Fruit fly (Drosophila melanogaster) whole organism, embryonic: Measurements from ENCODE around the gene CG43121.
A peak's percentile ranks its signal among the peaks of the same experiment; 100 is the strongest.

Experiments used
- CG10274 ChIP-seq: fragments of 200-800 bp; sonication (Bioruptor generic); optimal IDR thresholded peaks from 3 replicates; lab custom pipeline; 2017; ENCODE audit warnings: missing biosample characterization, mild to moderate bottlenecking, missing genetic modification characterization
- CG10959 ChIP-seq: fragments of 200-800 bp; sonication (Bioruptor generic); IDR thresholded peaks from 2 replicates; pipeline ENCODE4 v1.3.6; 2022; ENCODE audit warnings: missing biosample characterization, missing genetic modification characterization
- CG11504 ChIP-seq: fragments of 200-800 bp; sonication (Bioruptor generic); optimal IDR thresholded peaks from 3 replicates; lab custom pipeline; 2019; ENCODE audit warnings: missing biosample characterization, mild to moderate bottlenecking, missing genetic modification characterization, moderate library complexity
- CG1233 ChIP-seq: fragments of 200-800 bp; sonication (Bioruptor generic); optimal IDR thresholded peaks from 4 replicates; lab custom pipeline; 2018; ENCODE audit warnings: missing biosample characterization, mild to moderate bottlenecking, missing genetic modification characterization
- CG13287 ChIP-seq: fragments of 200-800 bp; sonication (Bioruptor generic); IDR thresholded peaks from 2 replicates; pipeline ENCODE4 v1.3.6; 2022; ENCODE audit warnings: missing biosample characterization, missing genetic modification characterization; ENCODE audit not compliant: partially characterized antibody
- CG13296 ChIP-seq: fragments of 200-800 bp; sonication (Bioruptor generic); optimal IDR thresholded peaks from 3 replicates; lab custom pipeline; 2018; ENCODE audit warnings: missing biosample characterization, mild to moderate bottlenecking, missing genetic modification characterization
- CG14965 ChIP-seq: fragments of 200-800 bp; sonication (Bioruptor generic); optimal IDR thresholded peaks from 2 replicates; lab custom pipeline; 2016; ENCODE audit warnings: missing biosample characterization, missing genetic modification characterization, borderline replicate concordance
- CG15269 ChIP-seq: fragments of 200-800 bp; sonication (Bioruptor generic); optimal IDR thresholded peaks from 2 replicates; lab custom pipeline; 2018; ENCODE audit warnings: missing biosample characterization, mild to moderate bottlenecking, missing genetic modification characterization, moderate library complexity
- CG17359 ChIP-seq: fragments of 200-800 bp; sonication (Bioruptor generic); optimal IDR thresholded peaks from 3 replicates; lab custom pipeline; 2018; ENCODE audit warnings: missing biosample characterization, mild to moderate bottlenecking, missing genetic modification characterization, moderate library complexity
- CG18011 ChIP-seq: fragments of 200-800 bp; sonication (Bioruptor generic); optimal IDR thresholded peaks from 2 replicates; lab custom pipeline; 2017; ENCODE audit warnings: missing biosample characterization, missing genetic modification characterization, mild to moderate bottlenecking, moderate library complexity, missing genotype
- CG2199 ChIP-seq: fragments of 200-800 bp; sonication (Bioruptor generic); IDR thresholded peaks from 3 replicates; pipeline ENCODE4 v1.3.6; 2022; ENCODE audit warnings: missing biosample characterization, missing genetic modification characterization
- CG2678 ChIP-seq: fragments of 200-800 bp; sonication (Bioruptor generic); optimal IDR thresholded peaks from 3 replicates; lab custom pipeline; 2019; ENCODE audit warnings: missing biosample characterization, mild to moderate bottlenecking, missing genetic modification characterization, moderate library complexity
- CG2875 ChIP-seq: fragments of 200-800 bp; sonication (Bioruptor generic); optimal IDR thresholded peaks from 2 replicates; lab custom pipeline; 2017; ENCODE audit warnings: missing biosample characterization, mild to moderate bottlenecking, missing genetic modification characterization, missing genetic modification reagents
- CG32772 ChIP-seq: fragments of 200-800 bp; sonication (Bioruptor generic); IDR thresholded peaks from 2 replicates; pipeline ENCODE4 v1.3.6; 2022; ENCODE audit warnings: missing biosample characterization, missing genetic modification characterization
- CG33557 ChIP-seq: fragments of 200-800 bp; sonication (Bioruptor generic); optimal IDR thresholded peaks from 2 replicates; lab custom pipeline; 2019; ENCODE audit warnings: missing biosample characterization, mild to moderate bottlenecking, missing genetic modification characterization, moderate library complexity
- CG3726 ChIP-seq: fragments of 200-800 bp; sonication (Bioruptor generic); IDR thresholded peaks from 3 replicates; pipeline ENCODE4, ENCODE4 v1.3.6; 2022; ENCODE audit warnings: missing biosample characterization, missing genetic modification characterization
- CG5180 ChIP-seq: fragments of 200-800 bp; sonication (Bioruptor generic); optimal IDR thresholded peaks from 3 replicates; lab custom pipeline; 2017; ENCODE audit warnings: missing biosample characterization, missing genetic modification characterization, mild to moderate bottlenecking, moderate library complexity, missing genetic modification reagents
- Chrac-16 ChIP-seq: fragments of 200-800 bp; sonication (Bioruptor generic); optimal IDR thresholded peaks from 3 replicates; lab custom pipeline; 2016; ENCODE audit warnings: missing biosample characterization, missing genetic modification characterization
- Dad ChIP-seq: fragments of 200-800 bp; sonication (Bioruptor generic); optimal IDR thresholded peaks from 3 replicates; lab custom pipeline; 2016; ENCODE audit warnings: missing biosample characterization, missing genetic modification characterization
- Fer3 ChIP-seq: fragments of 200-800 bp; sonication (Bioruptor generic); optimal IDR thresholded peaks from 2 replicates; lab custom pipeline; 2018; ENCODE audit warnings: missing biosample characterization, mild to moderate bottlenecking, missing genetic modification characterization, moderate library complexity
- H2.0 ChIP-seq: fragments of 200-800 bp; sonication (Bioruptor generic); IDR thresholded peaks from 2 replicates; pipeline ENCODE4 v1.3.6; 2022; ENCODE audit warnings: missing biosample characterization, missing genetic modification characterization
- HLH54F ChIP-seq: fragments of 200-800 bp; sonication (Bioruptor generic); optimal IDR thresholded peaks from 3 replicates; lab custom pipeline; 2016; ENCODE audit warnings: missing biosample characterization, missing genetic modification characterization
- Hmx ChIP-seq: fragments of 200-800 bp; sonication (Bioruptor generic); optimal IDR thresholded peaks from 2 replicates; lab custom pipeline; 2016; ENCODE audit warnings: missing biosample characterization, missing genetic modification characterization
- Hr78 ChIP-seq, 2 experiments: fragments of 200-800 bp in 1 of 2; fragments of >200 bp in 1 of 2; sonication (Bioruptor generic) in 1 of 2; optimal IDR thresholded peaks; 2 replicates each; lab custom pipeline; 2017 to 2019; ENCODE audit warnings: missing biosample characterization in 2 of 2, missing genetic modification characterization in 2 of 2, mild to moderate bottlenecking in 1 of 2, moderate library complexity in 1 of 2
- Mad ChIP-seq: fragments of 200-800 bp; sonication (Bioruptor generic); optimal IDR thresholded peaks from 2 replicates; lab custom pipeline; 2016; ENCODE audit warnings: missing biosample characterization, missing genetic modification characterization
- Oaz ChIP-seq: fragments of 200-800 bp; sonication (Bioruptor generic); IDR thresholded peaks from 2 replicates; pipeline ENCODE4 v1.3.6; 2022; ENCODE audit warnings: missing biosample characterization, missing genetic modification characterization
- az2 ChIP-seq: fragments of 200-800 bp; sonication (Bioruptor generic); optimal IDR thresholded peaks from 3 replicates; lab custom pipeline; 2016; ENCODE audit warnings: missing biosample characterization, missing genetic modification characterization
- dan ChIP-seq: fragments of 200-800 bp; sonication (Bioruptor generic); IDR thresholded peaks from 2 replicates; pipeline ENCODE4 v1.3.6; 2022; ENCODE audit warnings: missing biosample characterization, missing genetic modification characterization
- dysf ChIP-seq: fragments of 200-800 bp; sonication (Bioruptor generic); IDR thresholded peaks from 3 replicates; pipeline ENCODE4 v1.3.6; 2022; ENCODE audit warnings: missing biosample characterization, missing genetic modification characterization
- ems ChIP-seq: fragments of 200-800 bp; sonication (Bioruptor generic); optimal IDR thresholded peaks from 3 replicates; lab custom pipeline; 2016; ENCODE audit warnings: missing biosample characterization, missing genetic modification characterization
- exex ChIP-seq: fragments of 200-800 bp; sonication (Bioruptor generic); optimal IDR thresholded peaks from 4 replicates; lab custom pipeline; 2018; ENCODE audit warnings: missing biosample characterization, mild to moderate bottlenecking, missing genetic modification characterization, moderate library complexity
- fd3F ChIP-seq: fragments of 200-800 bp; sonication (Bioruptor generic); optimal IDR thresholded peaks from 2 replicates; lab custom pipeline; 2018; ENCODE audit warnings: missing biosample characterization, mild to moderate bottlenecking, missing genetic modification characterization, moderate library complexity
- fu2 ChIP-seq: fragments of 200-800 bp; sonication (Bioruptor generic); optimal IDR thresholded peaks from 2 replicates; lab custom pipeline; 2016; ENCODE audit warnings: missing biosample characterization, missing genetic modification characterization
- gce ChIP-seq: fragments of 200-800 bp; sonication (Bioruptor generic); IDR thresholded peaks from 3 replicates; pipeline ENCODE4 v1.3.6; 2022; ENCODE audit warnings: missing biosample characterization, missing genetic modification characterization
- grau ChIP-seq: fragments of 200-800 bp; optimal IDR thresholded peaks from 3 replicates; lab custom pipeline; 2019; ENCODE audit warnings: missing biosample characterization, mild to moderate bottlenecking, missing genetic modification characterization, moderate library complexity
- grn ChIP-seq: fragments of 200-800 bp; sonication (Bioruptor generic); optimal IDR thresholded peaks from 3 replicates; lab custom pipeline; 2017; ENCODE audit warnings: missing biosample characterization, missing genetic modification characterization
- hb ChIP-seq: fragments of 200-800 bp; sonication (Bioruptor generic); IDR thresholded peaks from 3 replicates; pipeline ENCODE4 v1.3.6; 2022; ENCODE audit warnings: missing biosample characterization, missing genetic modification characterization; ENCODE audit not compliant: partially characterized antibody
- ind ChIP-seq: fragments of 200-800 bp; sonication (Bioruptor generic); optimal IDR thresholded peaks from 3 replicates; lab custom pipeline; 2016; ENCODE audit warnings: missing biosample characterization, missing genetic modification characterization
- knrl ChIP-seq: fragments of 200-800 bp; sonication (Bioruptor generic); IDR thresholded peaks from 3 replicates; pipeline ENCODE4 v1.3.6; 2022; ENCODE audit warnings: missing biosample characterization, missing genetic modification characterization; ENCODE audit not compliant: partially characterized antibody
- lilli ChIP-seq: fragments of 200-800 bp; sonication (Bioruptor generic); optimal IDR thresholded peaks from 3 replicates; lab custom pipeline; 2016; ENCODE audit warnings: missing biosample characterization, missing genetic modification characterization
- nau ChIP-seq: fragments of 200-800 bp; sonication (Bioruptor generic); optimal IDR thresholded peaks from 3 replicates; lab custom pipeline; 2017; ENCODE audit warnings: missing biosample characterization, mild to moderate bottlenecking, missing genetic modification characterization, missing genetic modification reagents
- pfk ChIP-seq: fragments of 200-800 bp; sonication (Bioruptor generic); optimal IDR thresholded peaks from 2 replicates; lab custom pipeline; 2018; ENCODE audit warnings: missing biosample characterization, mild to moderate bottlenecking, missing genetic modification characterization, moderate library complexity
- psq ChIP-seq: fragments of 200-800 bp; sonication (Bioruptor generic); optimal IDR thresholded peaks from 2 replicates; lab custom pipeline; 2017; ENCODE audit warnings: missing biosample characterization, missing genetic modification characterization
- row ChIP-seq: fragments of 200-800 bp; sonication (Bioruptor generic); IDR thresholded peaks from 3 replicates; pipeline ENCODE4 v1.3.6; 2022; ENCODE audit warnings: missing biosample characterization, missing genetic modification characterization
- run ChIP-seq: fragments of 200-800 bp; sonication (Bioruptor generic); optimal IDR thresholded peaks from 3 replicates; lab custom pipeline; 2018; ENCODE audit warnings: missing biosample characterization, mild to moderate bottlenecking, missing genetic modification characterization
- sens-2 ChIP-seq: fragments of 200-800 bp; sonication (Bioruptor generic); IDR thresholded peaks from 2 replicates; pipeline ENCODE4 v1.3.6; 2022; ENCODE audit warnings: missing biosample characterization, missing genetic modification characterization
- tin ChIP-seq: fragments of 200-800 bp; sonication (Bioruptor generic); optimal IDR thresholded peaks from 3 replicates; lab custom pipeline; 2016; ENCODE audit warnings: missing biosample characterization, missing genetic modification characterization
- twi ChIP-seq: fragments of 200-800 bp; optimal IDR thresholded peaks from 2 replicates; lab custom pipeline; 2019; ENCODE audit warnings: missing biosample characterization, mild to moderate bottlenecking, missing genetic modification characterization, moderate library complexity
- zfh1 ChIP-seq: fragments of 200-800 bp; sonication (Bioruptor generic); IDR thresholded peaks from 3 replicates; pipeline ENCODE4 v1.3.6; 2022; ENCODE audit warnings: missing biosample characterization, missing genetic modification characterization

CG43121 gene

dm6 chr3L:14668638-14669037 is 3.6 kb downstream of the CG43121 start:
- TF ChIP-seq grn (GFP tag; lab: Kevin White, UChicago), result peak; percentile 73
- TF ChIP-seq CG15269, result peak; percentile 10
- no peak for TF ChIP-seq twi
- TF ChIP-seq pfk, result no peak
- TF ChIP-seq grau (tag; lab: Kevin White, UChicago), result no peak
- no peak for TF ChIP-seq az2 (GFP tag; lab: Kevin White, UChicago)
- TF ChIP-seq CG18011, result no peak
- TF ChIP-seq CG14965 (GFP tag; lab: Kevin White, UChicago), result no peak
- no peak for TF ChIP-seq dysf (GFP tag; lab: Robert Waterston, UW)
- no peak for TF ChIP-seq run
- TF ChIP-seq Fer3 (tag; lab: Kevin White, UChicago), result no peak
- TF ChIP-seq CG2199, result peak; percentile 86; the same call in 2 of the 3 replicates
- peak in 1 of 2 experiments; percentile 46 for TF ChIP-seq Hr78 (GFP tag; optimal IDR thresholded peaks at IDR 0.05; lab: Kevin White, UChicago)
- TF ChIP-seq exex, result peak; percentile 31
- TF ChIP-seq CG32772 (GFP tag; lab: Robert Waterston, UW), result no peak
- TF ChIP-seq zfh1 (GFP tag; lab: Robert Waterston, UW), result 0 out of 3 replicates have a peak, but pooled peaks have one; percentile 5
- no peak for TF ChIP-seq CG13287
- TF ChIP-seq, all 482 proteins: peak for 6

- TF ChIP-seq fd3F (GFP tag; lab: Kevin White, UChicago) (peak; percentile 68), ems (peak; percentile 92), tin (GFP tag; lab: Kevin White, UChicago) (peak; percentile 91), Chrac-16 (GFP tag; lab: Kevin White, UChicago) (peak; percentile 87), CG3726 (GFP tag; lab: Robert Waterston, UW) (peak; percentile 67; the same call in 1 of the 3 replicates), hb (GFP tag; lab: Robert Waterston, UW) (no peak), CG17359 (peak; percentile 92), CG33557 (GFP tag; lab: Kevin White, UChicago) (peak; percentile 82), CG13296 (GFP tag; lab: Kevin White, UChicago) (peak; percentile 72), dan (GFP tag; lab: Robert Waterston, UW) (peak; percentile 62; the same call in 1 of the 2 replicates), psq (GFP tag; lab: Kevin White, UChicago) (peak; percentile 54), CG5180 (GFP tag; lab: Kevin White, UChicago) (peak; percentile 78), row (GFP tag; lab: Robert Waterston, UW) (peak; percentile 93), CG10959 (GFP tag; lab: Robert Waterston, UW) (peak; percentile 84), Mad (GFP tag; lab: Kevin White, UChicago) (peak; percentile 87), Oaz (GFP tag; lab: Robert Waterston, UW) (peak; percentile 37; the same call in 1 of the 2 replicates), CG2875 (peak; percentile 83), Dad (GFP tag; lab: Kevin White, UChicago) (peak; percentile 89), CG11504 (peak; percentile 92), fu2 (GFP tag; lab: Kevin White, UChicago) (peak; percentile 81), CG10274 (GFP tag; lab: Kevin White, UChicago) (peak; percentile 70), CG2678 (tag; lab: Kevin White, UChicago) (peak; percentile 83), HLH54F (GFP tag; lab: Kevin White, UChicago) (peak; percentile 87), H2.0 (peak; percentile 82), knrl (GFP tag; lab: Robert Waterston, UW) (no peak), dysf (GFP tag; lab: Robert Waterston, UW) (peak; percentile 89), nau (GFP tag; lab: Kevin White, UChicago) (peak; percentile 79), gce (GFP tag; lab: Robert Waterston, UW) (peak; percentile 80; the same call in 2 of the 3 replicates), sens-2 (GFP tag; lab: Robert Waterston, UW) (peak; percentile 83), lilli (GFP tag; lab: Kevin White, UChicago) (peak; percentile 93), Hmx (GFP tag; lab: Kevin White, UChicago) (peak; percentile 64), ind (GFP tag; lab: Kevin White, UChicago) (peak; percentile 80), CG1233 (GFP tag; lab: Kevin White, UChicago) (peak; percentile 61)
Measured at dm6 chr3L:14665802-14666351, 6.4 kb downstream of the CG43121 start.
